Worm (Caenorhabditis elegans) whole organism, late embryonic: ENCODE measurements around the gene mrpl-44.

ENCODE experiments used
- C08G9.2 ChIP-seq: sonication (generic microtip); optimal IDR thresholded peaks from 2 replicates; lab custom pipeline; 2016; ENCODE audit warnings: mild to moderate bottlenecking, missing genetic modification characterization, moderate library complexity, missing compliant biosample characterization
- F13H6.1 ChIP-seq: sonication (generic microtip); optimal IDR thresholded peaks from 2 replicates; lab custom pipeline; 2016; ENCODE audit warnings: missing genetic modification characterization, missing compliant biosample characterization
- Y22D7AL.16 ChIP-seq: sonication (generic microtip); optimal IDR thresholded peaks from 2 replicates; lab custom pipeline; 2016; ENCODE audit warnings: missing genetic modification characterization, missing compliant biosample characterization
- ceh-14 ChIP-seq: sonication (generic microtip); optimal IDR thresholded peaks from 2 replicates; lab custom pipeline; 2016; ENCODE audit warnings: missing genotype, missing genetic modification characterization, missing compliant biosample characterization
- ceh-31 ChIP-seq: sonication (generic microtip); optimal IDR thresholded peaks from 2 replicates; lab custom pipeline; 2016; ENCODE audit warnings: missing genetic modification characterization, missing compliant biosample characterization
- ceh-34 ChIP-seq: sonication (generic microtip); optimal IDR thresholded peaks from 2 replicates; lab custom pipeline; 2016; ENCODE audit warnings: mild to moderate bottlenecking, missing genetic modification characterization, missing compliant biosample characterization
- ceh-45 ChIP-seq: fragments of 200-800 bp; sonication (Bioruptor generic); IDR thresholded peaks from 2 replicates; pipeline ENCODE4 v1.3.6; 2022; ENCODE audit warnings: missing genetic modification reagents, missing genetic modification characterization, missing compliant biosample characterization
- ceh-9 ChIP-seq: sonication (generic microtip); optimal IDR thresholded peaks from 2 replicates; lab custom pipeline; 2016; ENCODE audit warnings: mild to moderate bottlenecking, missing genetic modification characterization, inconsistent platforms, missing compliant biosample characterization
- elt-2 ChIP-seq: sonication (generic microtip); optimal IDR thresholded peaks from 2 replicates; lab custom pipeline; 2016; ENCODE audit warnings: missing genetic modification reagents, missing genetic modification characterization, missing compliant biosample characterization
- ets-4 ChIP-seq: sonication (generic microtip); optimal IDR thresholded peaks from 2 replicates; lab custom pipeline; 2016; ENCODE audit warnings: missing genetic modification characterization, missing compliant biosample characterization
- fax-1 ChIP-seq: sonication (generic microtip); optimal IDR thresholded peaks from 2 replicates; lab custom pipeline; 2016; ENCODE audit warnings: missing genotype, missing genetic modification characterization, missing compliant biosample characterization
- fkh-10 ChIP-seq: fragments of 150-350 bp; optimal IDR thresholded peaks from 2 replicates; lab custom pipeline; 2014; ENCODE audit warnings: missing biosample characterization, missing genetic modification reagents, missing genetic modification characterization
- fkh-6 ChIP-seq: sonication (generic microtip); optimal IDR thresholded peaks from 2 replicates; lab custom pipeline; 2016; ENCODE audit warnings: missing genetic modification characterization, missing compliant biosample characterization
- hlh-13 ChIP-seq: fragments of 200-800 bp; sonication (Bioruptor generic); optimal IDR thresholded peaks from 2 replicates; lab custom pipeline; 2018; ENCODE audit warnings: mild to moderate bottlenecking, missing genetic modification characterization, missing compliant biosample characterization
- hlh-6 ChIP-seq: sonication (generic microtip); optimal IDR thresholded peaks from 2 replicates; lab custom pipeline; 2016; ENCODE audit warnings: missing genotype, missing genetic modification characterization, missing compliant biosample characterization
- hlh-8 ChIP-seq: sonication (generic microtip); optimal IDR thresholded peaks from 2 replicates; lab custom pipeline; 2016; ENCODE audit warnings: missing genotype, missing genetic modification characterization, missing compliant biosample characterization
- lin-11 ChIP-seq: fragments of 200-800 bp; sonication (Bioruptor generic); optimal IDR thresholded peaks from 2 replicates; lab custom pipeline; 2018; ENCODE audit warnings: mild to moderate bottlenecking, missing genetic modification characterization, missing compliant biosample characterization
- madf-2 ChIP-seq: sonication (generic microtip); optimal IDR thresholded peaks from 2 replicates; lab custom pipeline; 2017; ENCODE audit warnings: missing genetic modification characterization, missing compliant biosample characterization
- mec-3 ChIP-seq: sonication (generic microtip); optimal IDR thresholded peaks from 2 replicates; lab custom pipeline; 2016; ENCODE audit warnings: borderline replicate concordance, missing genetic modification characterization, missing compliant biosample characterization
- nfya-1 ChIP-seq: sonication (generic microtip); optimal IDR thresholded peaks from 2 replicates; lab custom pipeline; 2017; ENCODE audit warnings: missing genetic modification characterization, mild to moderate bottlenecking, missing compliant biosample characterization, antibody characterized with exemption, moderate library complexity
- nhr-232 ChIP-seq: sonication (generic microtip); optimal IDR thresholded peaks from 2 replicates; lab custom pipeline; 2016; ENCODE audit warnings: missing genetic modification characterization, missing compliant biosample characterization
- odd-2 ChIP-seq: sonication (generic microtip); optimal IDR thresholded peaks from 2 replicates; lab custom pipeline; 2017; ENCODE audit warnings: antibody characterized with exemption, mild to moderate bottlenecking, missing genetic modification characterization, missing compliant biosample characterization
- pag-3 ChIP-seq: sonication (generic microtip); optimal IDR thresholded peaks from 2 replicates; lab custom pipeline; 2016; ENCODE audit warnings: missing compliant biosample characterization, missing genetic modification characterization, borderline replicate concordance
- pat-9 ChIP-seq: fragments of 200-800 bp; sonication (Bioruptor generic); optimal IDR thresholded peaks from 2 replicates; lab custom pipeline; 2018; ENCODE audit warnings: mild to moderate bottlenecking, missing genetic modification characterization, moderate library complexity, missing compliant biosample characterization
- pax-1 ChIP-seq: fragments of 150-350 bp; optimal IDR thresholded peaks from 2 replicates; lab custom pipeline; 2014; ENCODE audit warnings: missing biosample characterization, missing genetic modification characterization
- pha-4 ChIP-seq: fragments of 150-350 bp; optimal IDR thresholded peaks from 2 replicates; lab custom pipeline; 2018; ENCODE audit warnings: missing biosample characterization, missing genetic modification reagents, missing genetic modification characterization
- pros-1 ChIP-seq: fragments of 150-350 bp; optimal IDR thresholded peaks from 2 replicates; lab custom pipeline; 2014; ENCODE audit warnings: missing biosample characterization, missing genetic modification reagents, missing genetic modification characterization
- ref-2 ChIP-seq: sonication (generic microtip); optimal IDR thresholded peaks from 2 replicates; lab custom pipeline; 2016; ENCODE audit warnings: missing genetic modification characterization, missing compliant biosample characterization
- sdc-2 ChIP-seq: sonication (generic microtip); optimal IDR thresholded peaks from 2 replicates; lab custom pipeline; 2016; ENCODE audit warnings: missing genotype, missing genetic modification characterization, missing compliant biosample characterization
- sox-2 ChIP-seq: fragments of 200-800 bp; sonication (Bioruptor generic); IDR thresholded peaks from 2 replicates; pipeline ENCODE4 v1.3.6; 2022; ENCODE audit warnings: missing genetic modification reagents, missing genetic modification characterization, missing compliant biosample characterization
- sox-4 ChIP-seq: sonication (generic microtip); optimal IDR thresholded peaks from 2 replicates; lab custom pipeline; 2017; ENCODE audit warnings: mild to moderate bottlenecking, missing genetic modification characterization, inconsistent platforms, missing compliant biosample characterization
- tbx-2 ChIP-seq: sonication (generic microtip); optimal IDR thresholded peaks from 2 replicates; lab custom pipeline; 2016; ENCODE audit warnings: missing genetic modification characterization, missing compliant biosample characterization
- unc-3 ChIP-seq, 2 experiments: fragments of 200-800 bp in 1 of 2; sonication (Bioruptor generic) in 1 of 2; sonication (generic microtip) in 1 of 2; conservative IDR thresholded peaks in 1 of 2; optimal IDR thresholded peaks in 1 of 2; 2 replicates each; pipeline versions ENCODE4 v1.3.6 to Lab custom; 2016 to 2022; ENCODE audit warnings: missing compliant biosample characterization in 2 of 2, missing genetic modification characterization in 2 of 2, missing genetic modification reagents in 1 of 2
- unc-42 ChIP-seq: sonication (generic microtip); optimal IDR thresholded peaks from 2 replicates; lab custom pipeline; 2016; ENCODE audit warnings: missing genotype, missing genetic modification characterization, missing compliant biosample characterization
- unc-86 ChIP-seq: sonication (generic microtip); optimal IDR thresholded peaks from 2 replicates; lab custom pipeline; 2016; ENCODE audit warnings: missing genetic modification characterization, missing compliant biosample characterization
- ztf-16 ChIP-seq: sonication (generic microtip); optimal IDR thresholded peaks from 2 replicates; lab custom pipeline; 2017; ENCODE audit warnings: missing genetic modification characterization, missing compliant biosample characterization

Gene mrpl-44

ce11 chrIII:9112479-9112878 lies 23.3 kb upstream of the mrpl-44 start:
- TF ChIP-seq tbx-2 (peak; percentile 37), fax-1 (tag; lab: Kevin White, UChicago) (no peak), madf-2 (tag; lab: Kevin White, UChicago) (peak; percentile 5), ceh-14 (tag; lab: Kevin White, UChicago) (peak; percentile 33), fkh-6 (tag; lab: Kevin White, UChicago) (no peak), ref-2 (tag; lab: Kevin White, UChicago) (peak; percentile 63), sdc-2 (tag; lab: Kevin White, UChicago) (peak; percentile 55), C08G9.2 (tag; lab: Kevin White, UChicago) (peak; percentile 20), sox-2 (GFP tag; lab: Robert Waterston, UW) (0 out of 2 replicates have a peak, but pooled peaks have one; percentile 1), nfya-1 (peak; percentile 10), unc-42 (tag; lab: Kevin White, UChicago) (peak; percentile 23), unc-86 (no peak), ceh-31 (peak; percentile 62), hlh-6 (tag; lab: Kevin White, UChicago) (peak; percentile 57), ceh-34 (tag; lab: Kevin White, UChicago) (peak; percentile 49), mec-3 (tag; lab: Kevin White, UChicago) (no peak)

ce11 chrIII:9110270-9110669 lies 21.1 kb upstream of the mrpl-44 start:
- TF ChIP-seq hlh-8 (tag; lab: Kevin White, UChicago) (no peak), ceh-9 (tag; lab: Kevin White, UChicago) (no peak), ref-2 (tag; lab: Kevin White, UChicago) (no peak), fkh-10 (no peak), pag-3 (no peak), nhr-232 (tag; lab: Kevin White, UChicago) (no peak), pros-1 (tag; lab: Kevin White, UChicago) (no peak), ceh-14 (tag; lab: Kevin White, UChicago) (no peak), unc-42 (tag; lab: Kevin White, UChicago) (no peak), odd-2 (tag; lab: Kevin White, UChicago) (no peak)

- TF ChIP-seq pha-4 (tag; lab: Kevin White, UChicago) (no peak), elt-2 (tag; lab: Kevin White, UChicago) (peak; percentile 6)
Measured at ce11 chrIII:9109726-9110125, 20.6 kb upstream of the mrpl-44 start.

ce11 chrIII:9109172-9109571 lies 20.0 kb upstream of the mrpl-44 start, which contains the start of gene cya-1:
TSS of gene cya-1 (minus strand) at chrIII:9109272.
- no peak for TF ChIP-seq hlh-13 (GFP tag; lab: Kevin White, UChicago)
- no peak for TF ChIP-seq unc-3 (GFP tag; conservative IDR thresholded peaks at IDR 0.05; lab: Robert Waterston, UW)
- TF ChIP-seq unc-3 (tag; optimal IDR thresholded peaks at IDR 0.05; lab: Kevin White, UChicago): no peak
- no peak for TF ChIP-seq F13H6.1 (tag; lab: Kevin White, UChicago)
- TF ChIP-seq lin-11: no peak
- TF ChIP-seq fkh-6 (tag; lab: Kevin White, UChicago): no peak
- no peak for TF ChIP-seq pat-9 (tag; lab: Kevin White, UChicago)
- no peak for TF ChIP-seq mec-3 (tag; lab: Kevin White, UChicago)
- no peak for TF ChIP-seq sox-4
- no peak for TF ChIP-seq ceh-45 (GFP tag; lab: Robert Waterston, UW)
- no peak for TF ChIP-seq ets-4 (tag; lab: Kevin White, UChicago)
- TF ChIP-seq hlh-6 (tag; lab: Kevin White, UChicago): no peak
- TF ChIP-seq ztf-16: no peak
- TF ChIP-seq nhr-232 (tag; lab: Kevin White, UChicago): no peak
- no peak for TF ChIP-seq pax-1 (tag; lab: Kevin White, UChicago)
- TF ChIP-seq ceh-14 (tag; lab: Kevin White, UChicago): no peak
- no peak for TF ChIP-seq pros-1 (tag; lab: Kevin White, UChicago)
- no peak for TF ChIP-seq unc-42 (tag; lab: Kevin White, UChicago)
- TF ChIP-seq Y22D7AL.16: no peak
